Worm (Caenorhabditis elegans) whole organism, young adult: Measurements from ENCODE around the gene Y38E10A.17.
A peak's percentile ranks its signal among the peaks of the same experiment; 100 is the strongest.

Experiments
- B0019.2 ChIP-seq: fragments of 200-800 bp; sonication (Bioruptor generic); conservative IDR thresholded peaks from 2 replicates; pipeline ENCODE4 v1.3.6; 2022; ENCODE audit warnings: missing genetic modification reagents, missing genetic modification characterization, missing compliant biosample characterization
- B0035.1 ChIP-seq: sonication (generic microtip); optimal IDR thresholded peaks from 2 replicates; lab custom pipeline; 2016; ENCODE audit warnings: missing genetic modification characterization, mild to moderate bottlenecking, missing compliant biosample characterization, missing genotype, missing genetic modification reagents
- B0261.1 ChIP-seq: sonication (generic microtip); optimal IDR thresholded peaks from 2 replicates; lab custom pipeline; 2016; ENCODE audit warnings: mild to moderate bottlenecking, missing genetic modification characterization, moderate library complexity, missing compliant biosample characterization
- C17E4.6 ChIP-seq: fragments of 200-800 bp; sonication (Bioruptor generic); IDR thresholded peaks from 2 replicates; pipeline ENCODE4 v1.3.6; 2022; ENCODE audit warnings: missing genetic modification reagents, missing genetic modification characterization, missing compliant biosample characterization
- F10E7.11 ChIP-seq: sonication (generic microtip); optimal IDR thresholded peaks from 2 replicates; lab custom pipeline; 2017; ENCODE audit warnings: mild to moderate bottlenecking, missing genetic modification characterization, moderate library complexity, missing compliant biosample characterization
- F33H1.4 ChIP-seq: fragments of 200-800 bp; sonication (Bioruptor generic); IDR thresholded peaks from 2 replicates; pipeline ENCODE4 v1.3.6; 2022; ENCODE audit warnings: missing genetic modification reagents, missing genetic modification characterization, missing compliant biosample characterization
- F49E8.2 ChIP-seq: sonication (generic microtip); optimal IDR thresholded peaks from 3 replicates; lab custom pipeline; 2017; ENCODE audit warnings: missing genetic modification characterization, mild to moderate bottlenecking, missing compliant biosample characterization, antibody characterized with exemption, moderate library complexity; ENCODE audit not compliant: insufficient read depth
- F52B5.7 ChIP-seq: sonication (generic microtip); optimal IDR thresholded peaks from 2 replicates; lab custom pipeline; 2016; ENCODE audit warnings: mild to moderate bottlenecking, missing genetic modification characterization, missing compliant biosample characterization
- F55B11.4 ChIP-seq: sonication (generic microtip); optimal IDR thresholded peaks from 2 replicates; lab custom pipeline; 2016; ENCODE audit warnings: missing compliant biosample characterization, missing genetic modification characterization, borderline replicate concordance; ENCODE audit not compliant: insufficient read depth
- Y53F4B.3 ChIP-seq: fragments of 200-800 bp; sonication (Bioruptor generic); IDR thresholded peaks from 2 replicates; pipeline ENCODE4 v1.3.6; 2022; ENCODE audit warnings: missing genetic modification reagents, missing genetic modification characterization, missing compliant biosample characterization
- Y53G8AR.9 ChIP-seq: fragments of 200-800 bp; sonication (Bioruptor generic); conservative IDR thresholded peaks from 2 replicates; pipeline ENCODE4 v1.3.6; 2022; ENCODE audit warnings: missing genetic modification reagents, missing genetic modification characterization, missing compliant biosample characterization
- Y56A3A.18 ChIP-seq: fragments of 200-800 bp; sonication (Bioruptor generic); IDR thresholded peaks from 2 replicates; pipeline ENCODE4 v1.3.6; 2022; ENCODE audit warnings: missing genetic modification reagents, missing genetic modification characterization, missing compliant biosample characterization
- akir-1 ChIP-seq: fragments of 200-800 bp; sonication (Bioruptor generic); optimal IDR thresholded peaks from 2 replicates; lab custom pipeline; 2018; ENCODE audit warnings: mild to moderate bottlenecking, missing genetic modification characterization, moderate library complexity, missing compliant biosample characterization
- aptf-3 ChIP-seq: fragments of 200-800 bp; sonication (Bioruptor generic); IDR thresholded peaks from 2 replicates; pipeline ENCODE4 v1.3.6; 2022; ENCODE audit warnings: missing genetic modification characterization, missing compliant biosample characterization
- attf-3 ChIP-seq: fragments of 200-800 bp; sonication (Bioruptor generic); conservative IDR thresholded peaks from 2 replicates; pipeline ENCODE4 v1.3.6; 2022; ENCODE audit warnings: missing genetic modification reagents, missing genetic modification characterization, missing compliant biosample characterization
- dox-1 ChIP-seq: fragments of 200-800 bp; sonication (Bioruptor generic); IDR thresholded peaks from 2 replicates; pipeline ENCODE4 v1.3.6; 2022; ENCODE audit warnings: missing genetic modification reagents, missing genetic modification characterization, missing compliant biosample characterization
- egrh-3 ChIP-seq: fragments of 200-800 bp; sonication (Bioruptor generic); IDR thresholded peaks from 2 replicates; pipeline ENCODE4 v1.3.6; 2022; ENCODE audit warnings: missing genetic modification reagents, missing genetic modification characterization, missing compliant biosample characterization
- ekl-4 ChIP-seq: fragments of 200-800 bp; sonication (Bioruptor generic); IDR thresholded peaks from 2 replicates; pipeline ENCODE4 v1.3.6; 2022; ENCODE audit warnings: missing genetic modification reagents, missing genetic modification characterization, missing compliant biosample characterization
- ets-4 ChIP-seq: fragments of 200-800 bp; sonication (Bioruptor generic); optimal IDR thresholded peaks from 2 replicates; lab custom pipeline; 2018; ENCODE audit warnings: mild to moderate bottlenecking, missing genetic modification characterization, missing compliant biosample characterization
- fkh-3 ChIP-seq: sonication (generic microtip); optimal IDR thresholded peaks from 2 replicates; lab custom pipeline; 2016; ENCODE audit warnings: mild to moderate bottlenecking, missing genetic modification characterization, missing compliant biosample characterization
- him-1 ChIP-seq: sonication (generic microtip); optimal IDR thresholded peaks from 2 replicates; lab custom pipeline; 2016; ENCODE audit warnings: missing genotype, missing genetic modification reagents, missing genetic modification characterization, missing compliant biosample characterization
- let-607 ChIP-seq, 2 experiments: fragments of 200-800 bp in 1 of 2; sonication (Bioruptor generic) in 1 of 2; sonication (generic microtip) in 1 of 2; optimal IDR thresholded peaks; 2 replicates each; lab custom pipeline; 2016 to 2018; ENCODE audit warnings: mild to moderate bottlenecking in 2 of 2, missing compliant biosample characterization in 2 of 2, missing genetic modification characterization in 2 of 2, moderate library complexity in 2 of 2, missing genotype in 1 of 2
- lin-26 ChIP-seq: fragments of 200-800 bp; sonication (Bioruptor generic); IDR thresholded peaks from 2 replicates; pipeline ENCODE4 v1.3.6; 2022; ENCODE audit warnings: missing genetic modification reagents, missing genetic modification characterization, missing compliant biosample characterization
- mcd-1 ChIP-seq: fragments of 200-800 bp; sonication (Bioruptor generic); IDR thresholded peaks from 2 replicates; pipeline ENCODE4 v1.3.6; 2022; ENCODE audit warnings: missing genetic modification reagents, missing genetic modification characterization, missing compliant biosample characterization
- mel-28 ChIP-seq: sonication (generic microtip); optimal IDR thresholded peaks from 2 replicates; lab custom pipeline; 2016; ENCODE audit warnings: borderline replicate concordance, mild to moderate bottlenecking, missing genetic modification characterization, missing compliant biosample characterization
- mes-4 ChIP-seq: sonication (generic microtip); optimal IDR thresholded peaks from 2 replicates; lab custom pipeline; 2016; ENCODE audit warnings: missing genotype, missing genetic modification characterization, missing compliant biosample characterization
- nfya-1 ChIP-seq: sonication (generic microtip); optimal IDR thresholded peaks from 2 replicates; lab custom pipeline; 2017; ENCODE audit warnings: antibody characterized with exemption, missing compliant biosample characterization, missing genetic modification characterization, borderline replicate concordance; ENCODE audit not compliant: insufficient read depth
- nhr-80 ChIP-seq: sonication (generic microtip); optimal IDR thresholded peaks from 2 replicates; lab custom pipeline; 2016; ENCODE audit warnings: missing genetic modification characterization, missing compliant biosample characterization
- repo-1 ChIP-seq: sonication (generic microtip); optimal IDR thresholded peaks from 2 replicates; lab custom pipeline; 2017; ENCODE audit warnings: mild to moderate bottlenecking, missing genetic modification characterization, missing compliant biosample characterization
- snpc-1.1 ChIP-seq: sonication (generic microtip); optimal IDR thresholded peaks from 2 replicates; lab custom pipeline; 2017; ENCODE audit warnings: missing genetic modification characterization, mild to moderate bottlenecking, missing compliant biosample characterization, antibody characterized with exemption, moderate library complexity, missing genotype, missing genetic modification reagents; ENCODE audit not compliant: insufficient read depth
- snpc-4 ChIP-seq, 5 experiments: fragments of 150-350 bp in 1 of 5; sonication (generic microtip) in 4 of 5; optimal IDR thresholded peaks; 2 replicates each; lab custom pipeline; 2014 to 2018; ENCODE audit warnings: missing genetic modification characterization in 5 of 5, missing biosample characterization in 3 of 5, antibody characterized with exemption in 2 of 5, mild to moderate bottlenecking in 2 of 5, missing compliant biosample characterization in 2 of 5, missing genotype in 2 of 5, moderate library complexity in 2 of 5, missing genetic modification reagents in 1 of 5
- somi-1 ChIP-seq: fragments of 200-800 bp; sonication (Bioruptor generic); optimal IDR thresholded peaks from 2 replicates; lab custom pipeline; 2018; ENCODE audit warnings: mild to moderate bottlenecking, missing genetic modification characterization, missing compliant biosample characterization
- tlf-1 ChIP-seq: fragments of 200-800 bp; sonication (Bioruptor generic); optimal IDR thresholded peaks from 2 replicates; lab custom pipeline; 2018; ENCODE audit warnings: mild to moderate bottlenecking, missing genetic modification characterization, missing compliant biosample characterization
- unc-130 ChIP-seq: sonication (generic microtip); optimal IDR thresholded peaks from 2 replicates; lab custom pipeline; 2016; ENCODE audit warnings: missing genetic modification reagents, missing genetic modification characterization, missing compliant biosample characterization
- xnd-1 ChIP-seq: sonication (generic microtip); optimal IDR thresholded peaks from 2 replicates; lab custom pipeline; 2016; ENCODE audit warnings: missing genotype, missing genetic modification reagents, missing genetic modification characterization, missing compliant biosample characterization
- ztf-25 ChIP-seq: fragments of 200-800 bp; sonication (Bioruptor generic); IDR thresholded peaks from 2 replicates; pipeline ENCODE4 v1.3.6; 2022; ENCODE audit warnings: missing genetic modification reagents, missing genetic modification characterization, missing compliant biosample characterization
- ztf-6 ChIP-seq: fragments of 200-800 bp; sonication (Bioruptor generic); IDR thresholded peaks from 2 replicates; pipeline ENCODE4 v1.3.6; 2022; ENCODE audit warnings: missing genetic modification reagents, missing genetic modification characterization, missing compliant biosample characterization

Y38E10A.17 gene

ce11 chrII:12670877-12671864 lies 36.6 kb upstream of the Y38E10A.17 start (continued):
- TF ChIP-seq snpc-4 (GFP tag; optimal IDR thresholded peaks at IDR 0.05; lab: Kevin White, UChicago), result no peak
- TF ChIP-seq snpc-4 (tag; optimal IDR thresholded peaks at IDR 0.05; lab: Kevin White, UChicago), result peak in 1 of 4 experiments; percentile 4
- TF ChIP-seq mel-28 (tag; lab: Kevin White, UChicago), result peak; percentile 16
- TF ChIP-seq egrh-3 (GFP tag; lab: Robert Waterston, UW), result peak; percentile 61; the same call in 1 of the 2 replicates
- TF ChIP-seq ztf-6, result no peak
- TF ChIP-seq dox-1 (GFP tag; lab: Robert Waterston, UW), result no peak
- no peak for TF ChIP-seq F49E8.2 (tag; lab: Kevin White, UChicago)
- TF ChIP-seq F33H1.4 (GFP tag; lab: Robert Waterston, UW), result no peak
- TF ChIP-seq F10E7.11 (tag; lab: Kevin White, UChicago), result no peak
- no peak for TF ChIP-seq snpc-1.1 (tag; lab: Kevin White, UChicago)
- TF ChIP-seq mcd-1, result peak; percentile 3; the same call in 1 of the 2 replicates
- TF ChIP-seq fkh-3 (tag; lab: Kevin White, UChicago), result no peak
- TF ChIP-seq F52B5.7, result no peak
- TF ChIP-seq repo-1 (tag; lab: Kevin White, UChicago), result no peak
- no peak for TF ChIP-seq nfya-1 (tag; lab: Kevin White, UChicago)
- peak; percentile 11 for TF ChIP-seq him-1 (tag; lab: Kevin White, UChicago)
- TF ChIP-seq lin-26 (GFP tag; lab: Robert Waterston, UW), result no peak
- TF ChIP-seq F55B11.4, result no peak
- TF ChIP-seq tlf-1 (GFP tag; lab: Kevin White, UChicago), result no peak
- 0 out of 2 replicates have a peak, but pooled peaks have one; percentile 8 for TF ChIP-seq attf-3 (GFP tag; lab: Robert Waterston, UW)
- TF ChIP-seq xnd-1, result no peak
- TF ChIP-seq Y56A3A.18 (GFP tag; lab: Robert Waterston, UW), result no peak
- peak; percentile 15 to 19 for TF ChIP-seq let-607 (tag; optimal IDR thresholded peaks at IDR 0.05; lab: Kevin White, UChicago)
- TF ChIP-seq unc-130 (GFP tag; lab: Kevin White, UChicago), result no peak
- TF ChIP-seq ekl-4 (GFP tag; lab: Robert Waterston, UW), result no peak
- TF ChIP-seq ets-4 (GFP tag; lab: Kevin White, UChicago), result no peak
- TF ChIP-seq somi-1, result no peak
- TF ChIP-seq mes-4, result no peak
- TF ChIP-seq nhr-80 (tag; lab: Kevin White, UChicago), result no peak
- no peak for TF ChIP-seq Y53G8AR.9 (GFP tag; lab: Robert Waterston, UW)
- no peak for TF ChIP-seq akir-1 (GFP tag; lab: Kevin White, UChicago)
- no peak for TF ChIP-seq aptf-3 (GFP tag; lab: Robert Waterston, UW)
- TF ChIP-seq B0019.2 (GFP tag; lab: Robert Waterston, UW), result no peak
- no peak for TF ChIP-seq B0261.1 (tag; lab: Kevin White, UChicago)
- TF ChIP-seq B0035.1 (tag; lab: Kevin White, UChicago), result no peak
- no peak for TF ChIP-seq ztf-25 (GFP tag; lab: Robert Waterston, UW)
- TF ChIP-seq C17E4.6, result no peak
- no peak for TF ChIP-seq Y53F4B.3
